Fruit fly (Drosophila melanogaster) whole organism, prepupa: ENCODE data around the gene CG3156.

Source experiments
- CG11762 ChIP-seq: fragments of 200-800 bp; sonication (Bioruptor generic); optimal IDR thresholded peaks from 3 replicates; lab custom pipeline; 2016; ENCODE audit warnings: missing biosample characterization, missing genetic modification characterization; ENCODE audit not compliant: insufficient read depth
- CG11902 ChIP-seq: fragments of 200-800 bp; sonication (Bioruptor generic); optimal IDR thresholded peaks from 3 replicates; lab custom pipeline; 2016; ENCODE audit warnings: missing biosample characterization, missing genetic modification characterization
- CG15336 ChIP-seq: fragments of 200-800 bp; sonication (Bioruptor generic); IDR thresholded peaks from 2 replicates; pipeline ENCODE4 v1.3.6; 2022; ENCODE audit warnings: missing biosample characterization, missing genetic modification characterization
- CG16779 ChIP-seq: fragments of 200-800 bp; sonication (Bioruptor generic); optimal IDR thresholded peaks from 3 replicates; lab custom pipeline; 2017; ENCODE audit warnings: missing biosample characterization, mild to moderate bottlenecking, missing genetic modification characterization
- CG3032 ChIP-seq: fragments of 200-800 bp; optimal IDR thresholded peaks from 2 replicates; lab custom pipeline; 2019; ENCODE audit warnings: missing biosample characterization, mild to moderate bottlenecking, missing genetic modification characterization, moderate library complexity
- CG34406 ChIP-seq: fragments of 200-800 bp; sonication (Bioruptor generic); optimal IDR thresholded peaks from 3 replicates; lab custom pipeline; 2016; ENCODE audit warnings: missing biosample characterization, missing genetic modification characterization
- CG6276 ChIP-seq: fragments of 200-800 bp; sonication (Bioruptor generic); optimal IDR thresholded peaks from 2 replicates; lab custom pipeline; 2017; ENCODE audit warnings: missing biosample characterization, mild to moderate bottlenecking, missing genetic modification characterization
- CG6808 ChIP-seq: fragments of 200-800 bp; sonication (Bioruptor generic); optimal IDR thresholded peaks from 3 replicates; lab custom pipeline; 2017; ENCODE audit warnings: missing biosample characterization, missing genetic modification characterization, mild to moderate bottlenecking, moderate library complexity, missing genetic modification reagents
- CG6854 ChIP-seq: fragments of 200-800 bp; sonication (Bioruptor generic); optimal IDR thresholded peaks from 2 replicates; lab custom pipeline; 2017; ENCODE audit warnings: missing biosample characterization, mild to moderate bottlenecking, missing genetic modification characterization
- Eip75B ChIP-seq: fragments of 200-800 bp; sonication (Bioruptor generic); optimal IDR thresholded peaks from 3 replicates; lab custom pipeline; 2016; ENCODE audit warnings: missing biosample characterization, missing genetic modification characterization
- Eip78C ChIP-seq: fragments of 200-800 bp; sonication (Bioruptor generic); peaks from one replicate; lab custom pipeline; 2016; ENCODE audit warnings: missing biosample characterization, missing genetic modification characterization
- Eip93F ChIP-seq: fragments of 200-800 bp; sonication (Bioruptor generic); optimal IDR thresholded peaks from 2 replicates; lab custom pipeline; 2016; ENCODE audit warnings: missing biosample characterization, mild to moderate bottlenecking, missing genetic modification characterization
- Ets21C ChIP-seq: fragments of 200-800 bp; sonication (Bioruptor generic); optimal IDR thresholded peaks from 3 replicates; lab custom pipeline; 2016; ENCODE audit warnings: missing biosample characterization, missing genetic modification characterization
- Ets96B ChIP-seq: fragments of 200-800 bp; optimal IDR thresholded peaks from 2 replicates; lab custom pipeline; 2019; ENCODE audit warnings: missing biosample characterization, mild to moderate bottlenecking, missing genetic modification characterization, moderate library complexity
- Hr38 ChIP-seq: sonication (Bioruptor generic); optimal IDR thresholded peaks from 2 replicates; lab custom pipeline; 2016; ENCODE audit warnings: missing biosample characterization, missing genetic modification characterization
- Hr4 ChIP-seq: fragments of 200-800 bp; sonication (Bioruptor generic); optimal IDR thresholded peaks from 3 replicates; lab custom pipeline; 2016; ENCODE audit warnings: missing biosample characterization, missing genetic modification characterization
- Lpt ChIP-seq: fragments of 200-800 bp; sonication (Bioruptor generic); optimal IDR thresholded peaks from 3 replicates; lab custom pipeline; 2016; ENCODE audit warnings: missing biosample characterization, missing genetic modification characterization
- OdsH ChIP-seq: fragments of 200-800 bp; sonication (Bioruptor generic); optimal IDR thresholded peaks from 3 replicates; lab custom pipeline; 2016; ENCODE audit warnings: missing biosample characterization, missing genetic modification characterization
- Smox ChIP-seq: fragments of 200-800 bp; sonication (Bioruptor generic); optimal IDR thresholded peaks from 3 replicates; lab custom pipeline; 2016; ENCODE audit warnings: missing biosample characterization, missing genetic modification characterization
- Sox102F ChIP-seq: fragments of 200-800 bp; sonication (Bioruptor generic); optimal IDR thresholded peaks from 2 replicates; lab custom pipeline; 2016; ENCODE audit warnings: missing biosample characterization, mild to moderate bottlenecking, missing genetic modification characterization
- Sox15 ChIP-seq: fragments of 200-800 bp; sonication (Bioruptor generic); optimal IDR thresholded peaks from 3 replicates; lab custom pipeline; 2016; ENCODE audit warnings: missing biosample characterization, missing genetic modification characterization
- achi ChIP-seq: fragments of 200-800 bp; sonication (Bioruptor generic); optimal IDR thresholded peaks from 3 replicates; lab custom pipeline; 2016; ENCODE audit warnings: missing biosample characterization, missing genetic modification characterization
- acj6 ChIP-seq: fragments of 200-800 bp; sonication (Bioruptor generic); optimal IDR thresholded peaks from 3 replicates; lab custom pipeline; 2016; ENCODE audit warnings: missing biosample characterization, missing genetic modification characterization
- dac ChIP-seq: fragments of 200-800 bp; sonication (Bioruptor generic); optimal IDR thresholded peaks from 2 replicates; lab custom pipeline; 2017; ENCODE audit warnings: missing biosample characterization, mild to moderate bottlenecking, missing genetic modification characterization
- dsx ChIP-seq: fragments of 200-800 bp; optimal IDR thresholded peaks from 3 replicates; lab custom pipeline; 2019; ENCODE audit warnings: missing biosample characterization, mild to moderate bottlenecking, missing genetic modification characterization, moderate library complexity; ENCODE audit not compliant: poor library complexity, severe bottlenecking
- esn ChIP-seq: fragments of 200-800 bp; sonication (Bioruptor generic); optimal IDR thresholded peaks from 2 replicates; lab custom pipeline; 2016; ENCODE audit warnings: missing biosample characterization, mild to moderate bottlenecking, missing genetic modification characterization, moderate library complexity
- fd59A ChIP-seq: fragments of 200-800 bp; sonication (Bioruptor generic); optimal IDR thresholded peaks from 2 replicates; lab custom pipeline; 2017; ENCODE audit warnings: missing biosample characterization, mild to moderate bottlenecking, missing genetic modification characterization, missing genetic modification reagents
- fd85E ChIP-seq: fragments of 200-800 bp; sonication (Bioruptor generic); optimal IDR thresholded peaks from 3 replicates; lab custom pipeline; 2016; ENCODE audit warnings: missing biosample characterization, missing genetic modification characterization
- fkh ChIP-seq: fragments of 200-800 bp; sonication (Bioruptor generic); optimal IDR thresholded peaks from 3 replicates; lab custom pipeline; 2017; ENCODE audit warnings: missing biosample characterization, mild to moderate bottlenecking, missing genetic modification characterization, moderate library complexity
- lz ChIP-seq: fragments of 200-800 bp; sonication (Bioruptor generic); optimal IDR thresholded peaks from 3 replicates; lab custom pipeline; 2016; ENCODE audit warnings: missing biosample characterization, missing genetic modification characterization
- ss ChIP-seq, 2 experiments: fragments of 200-800 bp; sonication (Bioruptor generic); optimal IDR thresholded peaks; 2 replicates in 1 of 2; 3 replicates in 1 of 2; lab custom pipeline; 2017 to 2018; ENCODE audit warnings: mild to moderate bottlenecking in 2 of 2, missing biosample characterization in 2 of 2, missing genetic modification characterization in 2 of 2, moderate library complexity in 1 of 2
- svp ChIP-seq: fragments of 200-800 bp; sonication (Bioruptor generic); peaks from one replicate; lab custom pipeline; 2016; ENCODE audit warnings: missing biosample characterization, missing genetic modification characterization
- topi ChIP-seq: fragments of 200-800 bp; sonication (Bioruptor generic); optimal IDR thresholded peaks from 3 replicates; lab custom pipeline; 2016; ENCODE audit warnings: missing biosample characterization, missing genetic modification characterization

Gene CG3156

DNA sequence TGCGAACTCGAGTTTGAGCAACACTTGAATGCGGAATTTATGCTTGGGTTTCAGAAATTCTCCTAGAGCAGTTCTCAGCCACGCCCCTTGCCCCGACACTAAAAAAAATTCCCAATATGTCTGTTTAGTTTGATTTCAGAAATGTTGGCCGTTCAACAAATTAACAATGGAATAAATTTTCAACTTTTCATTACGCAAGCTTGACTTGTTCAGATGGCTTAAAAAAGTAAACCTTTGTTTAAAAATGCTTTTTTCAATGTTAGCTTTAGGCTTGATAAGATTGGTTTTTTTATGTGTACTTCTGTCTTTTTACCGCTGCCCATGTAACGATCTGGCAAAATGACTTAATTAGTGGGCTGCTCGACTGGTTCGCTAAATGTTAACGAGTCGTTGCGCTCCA is 35.0 kb upstream of the CG3156 start (continued):
- no peak for TF ChIP-seq CG16779
- no peak for TF ChIP-seq fkh (GFP tag; lab: Kevin White, UChicago)

DNA sequence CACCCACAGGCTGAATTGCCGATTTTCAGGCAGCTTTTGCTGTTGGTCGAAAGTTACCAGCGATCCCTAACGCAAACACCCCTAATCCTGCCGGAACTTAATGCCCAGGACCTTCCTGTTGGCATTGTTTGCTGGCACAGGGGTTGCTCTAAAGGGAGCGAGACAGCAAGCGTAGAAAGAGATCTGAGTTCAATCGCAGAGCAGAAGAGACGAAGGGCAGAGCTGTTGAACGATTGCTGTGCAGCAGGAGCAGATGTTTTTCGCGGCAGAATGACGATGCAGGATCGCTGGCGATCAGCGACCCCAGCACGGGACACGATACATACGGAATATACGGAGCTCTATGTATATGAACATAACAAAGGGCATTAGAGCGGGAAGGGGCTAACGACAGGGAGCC is 30.7 kb upstream of the CG3156 start:
- TF ChIP-seq Eip93F = no peak
- no peak for TF ChIP-seq Ets96B (tag; lab: Kevin White, UChicago)
- no peak for TF ChIP-seq Smox (GFP tag; lab: Kevin White, UChicago)
- TF ChIP-seq, all 60 proteins: peak for 0

DNA sequence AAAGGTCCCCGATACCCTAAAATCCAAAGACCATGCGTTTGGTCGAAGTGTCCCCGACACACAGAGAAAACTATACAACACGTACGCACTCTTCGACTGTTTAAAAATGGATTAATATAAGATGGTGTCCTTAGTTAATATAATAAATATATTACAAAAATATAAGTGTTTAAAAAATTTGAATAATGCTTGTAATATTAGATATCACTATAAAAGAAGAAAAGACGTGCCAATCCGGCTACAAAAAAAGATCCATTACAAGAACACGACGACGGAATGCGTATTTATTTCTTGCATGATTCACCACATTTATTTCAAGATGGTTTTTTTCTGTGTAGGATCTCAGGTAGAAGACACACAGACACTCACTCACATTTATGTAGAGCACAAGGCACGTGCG is 29.9 kb upstream of the CG3156 start:
- TF ChIP-seq achi (no peak), svp (GFP tag; lab: Kevin White, UChicago) (peak; percentile 57), fd85E (GFP tag; lab: Kevin White, UChicago) (no peak), Eip78C (GFP tag; lab: Kevin White, UChicago) (peak; percentile 31), CG6854 (no peak), CG11762 (GFP tag; lab: Kevin White, UChicago) (no peak), CG6808 (GFP tag; lab: Kevin White, UChicago) (no peak), ss (GFP tag; optimal IDR thresholded peaks at IDR 0.05; lab: Kevin White, UChicago) (no peak), acj6 (GFP tag; lab: Kevin White, UChicago) (no peak), Smox (GFP tag; lab: Kevin White, UChicago) (no peak), esn (no peak), Hr4 (GFP tag; lab: Kevin White, UChicago) (no peak), Lpt (GFP tag; lab: Kevin White, UChicago) (no peak), Eip75B (GFP tag; lab: Kevin White, UChicago) (no peak)
- TF ChIP-seq, all 60 proteins: peak for 2

DNA sequence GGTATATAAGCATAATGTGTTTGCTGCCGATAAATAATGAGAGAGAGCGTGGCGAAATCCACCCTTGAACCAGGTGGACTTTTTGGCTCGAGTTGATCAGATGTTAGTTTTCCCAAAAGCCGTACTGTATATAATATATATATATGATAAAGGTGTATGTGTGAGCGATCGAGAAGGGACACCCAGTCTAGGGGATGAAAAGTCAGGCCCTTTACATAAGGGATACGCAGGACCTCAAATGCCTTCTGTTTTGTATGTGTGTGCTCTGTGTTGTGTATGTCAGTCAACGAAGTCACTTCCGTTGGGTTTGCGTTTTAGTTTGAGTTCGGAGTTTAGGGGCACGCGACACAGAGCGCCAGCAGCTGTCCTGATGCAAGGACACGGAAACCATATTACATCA is 27.2 kb upstream of the CG3156 start, which contains the start of gene ase:
Gene ase (plus strand): TSS at position 301 of the 400 bp plus-strand sequence.
- TF ChIP-seq CG3032 (tag; lab: Kevin White, UChicago) (no peak), Lpt (GFP tag; lab: Kevin White, UChicago) (no peak), CG6276 (GFP tag; lab: Kevin White, UChicago) (no peak), Sox102F (GFP tag; lab: Kevin White, UChicago) (no peak), CG11902 (no peak), dsx (GFP tag; lab: Kevin White, UChicago) (no peak), Eip75B (GFP tag; lab: Kevin White, UChicago) (no peak), CG6808 (GFP tag; lab: Kevin White, UChicago) (no peak), dac (no peak), esn (no peak)
- TF ChIP-seq, all 60 proteins: peak for 0

DNA sequence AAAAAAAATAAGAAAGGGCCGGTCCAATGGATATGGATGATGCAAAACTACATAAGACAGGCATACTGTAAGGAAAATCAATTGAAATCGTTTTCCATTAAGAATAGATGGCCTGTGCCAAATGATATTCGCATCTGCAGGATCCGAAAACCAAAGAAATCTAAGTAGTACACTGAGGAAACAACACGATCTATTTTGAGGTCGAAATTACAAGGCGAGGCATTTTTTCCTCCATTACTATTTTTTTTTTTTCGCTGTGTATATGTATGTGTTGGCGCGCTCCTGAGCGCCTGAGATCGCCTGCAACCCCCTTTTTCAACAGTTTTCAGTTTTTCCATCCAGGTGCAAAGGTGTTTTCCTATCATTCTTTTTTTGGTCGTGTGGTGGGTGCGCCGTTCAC is 23.7 kb upstream of the CG3156 start:
- TF ChIP-seq Sox15 (no peak), lz (GFP tag; lab: Kevin White, UChicago) (no peak), Hr38 (GFP tag; lab: Kevin White, UChicago) (no peak), topi (GFP tag; lab: Kevin White, UChicago) (no peak), OdsH (no peak), CG15336 (GFP tag; lab: Robert Waterston, UW) (no peak), CG34406 (GFP tag; lab: Kevin White, UChicago) (no peak), fd59A (no peak), dac (no peak), Ets21C (GFP tag; lab: Kevin White, UChicago) (no peak), fd85E (GFP tag; lab: Kevin White, UChicago) (no peak)
